Worm (Caenorhabditis elegans) whole organism, L1 larva: ENCODE measurements around the gene K10D11.3.

ENCODE experiments used
- C04F5.9 ChIP-seq: sonication (generic microtip); optimal IDR thresholded peaks from 2 replicates; lab custom pipeline; 2016; ENCODE audit warnings: missing genetic modification characterization, missing compliant biosample characterization
- C16A3.4 ChIP-seq: fragments of 150-350 bp; optimal IDR thresholded peaks from 2 replicates; lab custom pipeline; 2014; ENCODE audit warnings: missing biosample characterization, missing genetic modification characterization
- C34B4.2 ChIP-seq: sonication (generic microtip); optimal IDR thresholded peaks from 2 replicates; lab custom pipeline; 2017; ENCODE audit warnings: mild to moderate bottlenecking, missing genetic modification characterization, missing compliant biosample characterization
- F16B12.6 ChIP-seq: fragments of 150-350 bp; optimal IDR thresholded peaks from 2 replicates; lab custom pipeline; 2014; ENCODE audit warnings: missing biosample characterization, missing genetic modification characterization
- alr-1 ChIP-seq: fragments of 200-800 bp; sonication (Bioruptor generic); optimal IDR thresholded peaks from 2 replicates; lab custom pipeline; 2018; ENCODE audit warnings: borderline replicate concordance, mild to moderate bottlenecking, missing genetic modification characterization, missing compliant biosample characterization
- aly-2 ChIP-seq: fragments of 150-350 bp; optimal IDR thresholded peaks from 2 replicates; lab custom pipeline; 2014; ENCODE audit warnings: missing biosample characterization, missing genetic modification characterization
- ama-1 ChIP-seq: fragments of 150-350 bp; optimal IDR thresholded peaks from 2 replicates; lab custom pipeline; 2014
- blmp-1 ChIP-seq: fragments of 150-350 bp; optimal IDR thresholded peaks from 2 replicates; lab custom pipeline; 2014; ENCODE audit warnings: missing biosample characterization, missing genetic modification characterization
- ces-1 ChIP-seq: fragments of 150-350 bp; optimal IDR thresholded peaks from 2 replicates; lab custom pipeline; 2014; ENCODE audit warnings: missing biosample characterization, missing genetic modification reagents, missing genetic modification characterization
- dpl-1 ChIP-seq, 3 experiments: fragments of 150-350 bp in 2 of 3; sonication (generic microtip) in 1 of 3; optimal IDR thresholded peaks; 2 replicates each; lab custom pipeline; 2014 to 2017; ENCODE audit warnings: missing biosample characterization in 3 of 3, missing genetic modification characterization in 3 of 3, missing genetic modification reagents in 3 of 3
- efl-1 ChIP-seq, 4 experiments: fragments of 150-350 bp; optimal IDR thresholded peaks in 3 of 4; peaks in 1 of 4; 1 replicate in 1 of 4; 2 replicates in 3 of 4; lab custom pipeline; 2014; ENCODE audit warnings: missing biosample characterization in 2 of 4, missing genetic modification characterization in 2 of 4, missing genetic modification reagents in 2 of 4
- egl-13 ChIP-seq: sonication (generic microtip); optimal IDR thresholded peaks from 2 replicates; lab custom pipeline; 2016; ENCODE audit warnings: missing genotype, missing genetic modification reagents, missing genetic modification characterization, missing compliant biosample characterization
- egl-27 ChIP-seq, 2 experiments: fragments of 150-350 bp in 1 of 2; sonication (generic microtip); optimal IDR thresholded peaks; 3 replicates each; lab custom pipeline; 2017 to 2018; ENCODE audit warnings: missing biosample characterization in 2 of 2, missing genetic modification characterization in 2 of 2, missing genetic modification reagents in 2 of 2
- ets-5 ChIP-seq: fragments of 200-800 bp; sonication (Bioruptor generic); IDR thresholded peaks from 2 replicates; pipeline ENCODE4 v1.3.6; 2022; ENCODE audit warnings: missing genetic modification characterization, missing compliant biosample characterization
- fkh-4 ChIP-seq: sonication (generic microtip); optimal IDR thresholded peaks from 2 replicates; lab custom pipeline; 2016; ENCODE audit warnings: missing compliant biosample characterization, missing genetic modification characterization, borderline replicate concordance
- grh-1 ChIP-seq: fragments of 200-800 bp; sonication (Bioruptor generic); IDR thresholded peaks from 2 replicates; pipeline ENCODE4 v1.3.6; 2022; ENCODE audit warnings: missing genetic modification reagents, missing genetic modification characterization, missing compliant biosample characterization
- hlh-4 ChIP-seq: sonication (generic microtip); optimal IDR thresholded peaks from 2 replicates; lab custom pipeline; 2016; ENCODE audit warnings: mild to moderate bottlenecking, missing genetic modification characterization, missing compliant biosample characterization
- hpl-2 ChIP-seq: fragments of 150-350 bp; optimal IDR thresholded peaks from 2 replicates; lab custom pipeline; 2014; ENCODE audit warnings: missing biosample characterization, missing genetic modification reagents, missing genetic modification characterization
- jun-1 ChIP-seq: fragments of 150-350 bp; optimal IDR thresholded peaks from 2 replicates; lab custom pipeline; 2014; ENCODE audit warnings: missing biosample characterization, missing genetic modification reagents, missing genetic modification characterization
- lin-15B ChIP-seq: fragments of 150-350 bp; sonication (generic microtip); optimal IDR thresholded peaks from 3 replicates; lab custom pipeline; 2014; ENCODE audit warnings: missing biosample characterization, missing genetic modification characterization
- lin-35 ChIP-seq, 2 experiments: fragments of 150-350 bp; optimal IDR thresholded peaks; 2 replicates each; lab custom pipeline; 2014; ENCODE audit warnings: missing biosample characterization in 2 of 2, missing genetic modification characterization in 2 of 2, missing genetic modification reagents in 2 of 2
- mef-2 ChIP-seq: fragments of 150-350 bp; optimal IDR thresholded peaks from 2 replicates; lab custom pipeline; 2014; ENCODE audit warnings: missing biosample characterization, missing genetic modification characterization
- nhr-11 ChIP-seq: fragments of 150-350 bp; optimal IDR thresholded peaks from 2 replicates; lab custom pipeline; 2014; ENCODE audit warnings: missing biosample characterization, missing genetic modification characterization
- nhr-12 ChIP-seq: sonication (generic microtip); optimal IDR thresholded peaks from 2 replicates; lab custom pipeline; 2017; ENCODE audit warnings: missing biosample characterization, missing genetic modification characterization
- nhr-28 ChIP-seq: fragments of 150-350 bp; optimal IDR thresholded peaks from 2 replicates; lab custom pipeline; 2014; ENCODE audit warnings: missing biosample characterization, missing genetic modification characterization
- nhr-76 ChIP-seq: sonication (generic microtip); optimal IDR thresholded peaks from 2 replicates; lab custom pipeline; 2017; ENCODE audit warnings: missing biosample characterization, missing genetic modification characterization
- nhr-85 ChIP-seq: sonication (generic microtip); peaks from one replicate; lab custom pipeline; 2016; ENCODE audit warnings: missing genetic modification characterization, inconsistent platforms, missing compliant biosample characterization
- pag-3 ChIP-seq: sonication (generic microtip); optimal IDR thresholded peaks from 2 replicates; lab custom pipeline; 2017; ENCODE audit warnings: missing genetic modification characterization, mild to moderate bottlenecking, missing compliant biosample characterization, antibody characterized with exemption, borderline replicate concordance; ENCODE audit not compliant: insufficient read depth
- rnt-1 ChIP-seq: sonication (generic microtip); optimal IDR thresholded peaks from 2 replicates; lab custom pipeline; 2016; ENCODE audit warnings: mild to moderate bottlenecking, missing genetic modification characterization, moderate library complexity, missing compliant biosample characterization
- sox-4 ChIP-seq: sonication (generic microtip); optimal IDR thresholded peaks from 2 replicates; lab custom pipeline; 2016; ENCODE audit warnings: missing genetic modification characterization, missing compliant biosample characterization
- sptf-1 ChIP-seq: fragments of 150-350 bp; optimal IDR thresholded peaks from 2 replicates; lab custom pipeline; 2014; ENCODE audit warnings: missing biosample characterization, missing genetic modification characterization
- swsn-7 ChIP-seq: sonication (generic microtip); optimal IDR thresholded peaks from 2 replicates; lab custom pipeline; 2016; ENCODE audit warnings: missing genetic modification characterization, missing compliant biosample characterization
- tbx-2 ChIP-seq: sonication (generic microtip); optimal IDR thresholded peaks from 2 replicates; lab custom pipeline; 2016; ENCODE audit warnings: missing genetic modification characterization, missing compliant biosample characterization
- unc-130 ChIP-seq: fragments of 150-350 bp; optimal IDR thresholded peaks from 2 replicates; lab custom pipeline; 2017; ENCODE audit warnings: missing biosample characterization, missing genetic modification characterization, inconsistent platforms
- unc-98 ChIP-seq: fragments of 200-800 bp; sonication (Bioruptor generic); IDR thresholded peaks from 2 replicates; pipeline ENCODE4 v1.3.6; 2022; ENCODE audit warnings: missing genetic modification characterization, missing compliant biosample characterization
- zag-1 ChIP-seq: fragments of 150-350 bp; optimal IDR thresholded peaks from 2 replicates; lab custom pipeline; 2014; ENCODE audit warnings: missing biosample characterization, missing genetic modification characterization
- zip-4 ChIP-seq: fragments of 200-800 bp; sonication (Bioruptor generic); optimal IDR thresholded peaks from 2 replicates; lab custom pipeline; 2018; ENCODE audit warnings: mild to moderate bottlenecking, missing genetic modification characterization, moderate library complexity, missing compliant biosample characterization
- ztf-11 ChIP-seq, 2 experiments: sonication (generic microtip); optimal IDR thresholded peaks; 2 replicates each; lab custom pipeline; 2016 to 2017; ENCODE audit warnings: missing genetic modification characterization in 2 of 2, missing biosample characterization in 1 of 2, missing compliant biosample characterization in 1 of 2
- ztf-4 ChIP-seq: fragments of 150-350 bp; optimal IDR thresholded peaks from 2 replicates; lab custom pipeline; 2014; ENCODE audit warnings: missing biosample characterization, missing genetic modification characterization

K10D11.3 gene

ce11 chrIV:12957730-12958129 is 28.2 kb downstream of the K10D11.3 start, which contains the start of gene F55G11.6:
TSS of gene F55G11.6 (plus strand) at chrIV:12958030.
- no peak for TF ChIP-seq hlh-4
- no peak for TF ChIP-seq hpl-2 (GFP tag; lab: Kevin White, UChicago)
- TF ChIP-seq ztf-11 (tag; optimal IDR thresholded peaks at IDR 0.05; lab: Kevin White, UChicago): no peak
- no peak for TF ChIP-seq F16B12.6 (tag; lab: Kevin White, UChicago)
- TF ChIP-seq efl-1 (optimal IDR thresholded peaks at IDR 0.05; lab: Kevin White, UChicago): no peak
- TF ChIP-seq efl-1 (GFP tag; optimal IDR thresholded peaks at IDR 0.05 in 1 of 2; lab: Kevin White, UChicago): no peak
- TF ChIP-seq nhr-11 (tag; lab: Kevin White, UChicago): no peak
- no peak for TF ChIP-seq ces-1
- TF ChIP-seq unc-98 (GFP tag; lab: Robert Waterston, UW): no peak
- no peak for TF ChIP-seq dpl-1 (GFP tag; optimal IDR thresholded peaks at IDR 0.05; lab: Kevin White, UChicago)
- no peak for TF ChIP-seq unc-130 (tag; lab: Kevin White, UChicago)
- no peak for TF ChIP-seq egl-27 (tag; optimal IDR thresholded peaks at IDR 0.05; lab: Kevin White, UChicago)
- TF ChIP-seq sptf-1: no peak
- no peak for TF ChIP-seq lin-15B
- TF ChIP-seq rnt-1 (tag; lab: Kevin White, UChicago): no peak
- TF ChIP-seq sox-4 (tag; lab: Kevin White, UChicago): no peak
- TF ChIP-seq pag-3 (tag; lab: Kevin White, UChicago): no peak
- TF ChIP-seq ztf-4 (tag; lab: Kevin White, UChicago): no peak
- TF ChIP-seq, all 84 proteins: peak for 0

ce11 chrIV:12948470-12948869 is 37.5 kb downstream of the K10D11.3 start, which contains the start of gene F55G11.10:
TSS of gene F55G11.10 (plus strand) at chrIV:12948770.
- TF ChIP-seq egl-13 (tag; lab: Kevin White, UChicago) (no peak), nhr-76 (no peak), nhr-28 (no peak), C34B4.2 (tag; lab: Kevin White, UChicago) (no peak), tbx-2 (tag; lab: Kevin White, UChicago) (no peak), mef-2 (tag; lab: Kevin White, UChicago) (no peak), rnt-1 (tag; lab: Kevin White, UChicago) (no peak), alr-1 (tag; lab: Kevin White, UChicago) (no peak), ama-1 (lab: Kevin White, UChicago) (no peak), grh-1 (GFP tag; lab: Robert Waterston, UW) (no peak), fkh-4 (tag; lab: Kevin White, UChicago) (no peak)

ce11 chrIV:12946488-12946887 is 39.4 kb downstream of the K10D11.3 start, which contains the start of gene F55G11.1:
TSS of gene F55G11.1 (minus strand) at chrIV:12946588.
- TF ChIP-seq C16A3.4 (tag; lab: Kevin White, UChicago): no peak
- TF ChIP-seq lin-35 (GFP tag; optimal IDR thresholded peaks at IDR 0.05; lab: Kevin White, UChicago): no peak
- TF ChIP-seq nhr-85 (tag; lab: Kevin White, UChicago): no peak
- no peak for TF ChIP-seq tbx-2 (tag; lab: Kevin White, UChicago)
- TF ChIP-seq alr-1 (tag; lab: Kevin White, UChicago): no peak
- no peak for TF ChIP-seq jun-1 (tag; lab: Kevin White, UChicago)

ce11 chrIV:12942633-12943032 is 43.3 kb downstream of the K10D11.3 start, which contains the start of gene dct-19:
TSS of gene dct-19 (plus strand) at chrIV:12942933.
- TF ChIP-seq jun-1 (tag; lab: Kevin White, UChicago) (no peak), aly-2 (tag; lab: Kevin White, UChicago) (no peak), sptf-1 (no peak), blmp-1 (tag; lab: Kevin White, UChicago) (no peak), C04F5.9 (no peak), pag-3 (tag; lab: Kevin White, UChicago) (no peak), nhr-11 (tag; lab: Kevin White, UChicago) (no peak), zag-1 (tag; lab: Kevin White, UChicago) (no peak), C16A3.4 (tag; lab: Kevin White, UChicago) (no peak), swsn-7 (tag; lab: Kevin White, UChicago) (no peak), efl-1 (optimal IDR thresholded peaks at IDR 0.05; lab: Kevin White, UChicago) (no peak), efl-1 (GFP tag; optimal IDR thresholded peaks at IDR 0.05 in 1 of 2; lab: Kevin White, UChicago) (no peak), nhr-12 (tag; lab: Kevin White, UChicago) (no peak), fkh-4 (tag; lab: Kevin White, UChicago) (no peak), zip-4 (GFP tag; lab: Kevin White, UChicago) (no peak), ets-5 (GFP tag; lab: Robert Waterston, UW) (no peak)
